Worm (Caenorhabditis elegans): ENCODE data around the gene pigm-1.
A peak's percentile ranks its signal among the peaks of the same experiment; 100 is the strongest.

Gene pigm-1

DNA sequence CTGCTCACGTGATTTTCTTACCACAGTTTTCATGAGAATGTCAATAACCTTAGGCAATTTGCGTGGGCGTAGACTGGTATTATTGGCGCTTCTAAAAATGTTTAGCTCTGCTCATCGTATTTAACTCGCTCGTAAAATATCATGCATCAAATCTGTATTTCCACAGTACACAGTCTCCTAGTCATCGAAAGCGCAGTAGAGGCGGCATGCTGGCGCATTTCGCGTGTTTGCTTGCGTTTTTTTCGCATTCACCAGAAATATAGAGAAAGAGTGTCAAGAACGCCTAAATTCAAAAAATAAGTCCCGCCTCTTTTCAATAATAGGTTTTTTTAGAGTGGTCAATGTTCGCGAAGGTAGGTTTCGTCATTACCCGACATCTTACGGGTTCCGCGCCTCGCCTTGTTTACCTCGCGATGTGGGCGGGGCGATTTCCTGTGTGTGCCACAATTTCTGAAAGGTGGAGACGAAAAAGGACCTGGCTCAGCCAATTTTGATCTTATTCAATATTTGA lies 28.4 kb downstream of the pigm-1 start (continued):
- TF ChIP-seq hlh-17 (GFP tag; optimal IDR thresholded peaks at IDR 0.05; ENCODE audit: borderline replicate concordance) (no peak), fkh-8 (tag; optimal IDR thresholded peaks at IDR 0.05) (no peak), ceh-82 (tag; optimal IDR thresholded peaks at IDR 0.05) (no peak), zag-1 (tag; optimal IDR thresholded peaks at IDR 0.05) (no peak), fos-1 (tag; optimal IDR thresholded peaks at IDR 0.05) (no peak), Y116A8C.19 (tag; optimal IDR thresholded peaks at IDR 0.05; ENCODE audit: borderline replicate concordance) (no peak), ceh-8 (GFP tag; optimal IDR thresholded peaks at IDR 0.05) (no peak), sup-37 (GFP tag; optimal IDR thresholded peaks at IDR 0.05) (peak; percentile 36), dpl-1 (GFP tag; optimal IDR thresholded peaks at IDR 0.05) (peak in 2 of 3 experiments; percentile 17 to 35), mdl-1 (tag; optimal IDR thresholded peaks at IDR 0.05) (no peak), nhr-85 (tag) (peak; percentile 88), fkh-4 (tag; optimal IDR thresholded peaks at IDR 0.05; ENCODE audit: borderline replicate concordance) (no peak), ceh-88 (GFP tag; IDR thresholded peaks at IDR 0.05) (no peak), unc-98 (GFP tag; IDR thresholded peaks at IDR 0.05) (no peak), swsn-7 (tag; optimal IDR thresholded peaks at IDR 0.05) (peak; percentile 42), unc-30 (tag; optimal IDR thresholded peaks at IDR 0.05) (no peak), nhr-47 (tag; optimal IDR thresholded peaks at IDR 0.05) (peak; percentile 68), mef-2 (tag; optimal IDR thresholded peaks at IDR 0.05) (no peak), nhr-76 (tag; optimal IDR thresholded peaks at IDR 0.05) (no peak), pag-3 (tag; optimal IDR thresholded peaks at IDR 0.05; ENCODE audit: borderline replicate concordance, insufficient read depth) (no peak), rnt-1 (tag; optimal IDR thresholded peaks at IDR 0.05) (peak; percentile 23), lir-3 (tag; optimal IDR thresholded peaks at IDR 0.05; ENCODE audit: poor library complexity) (no peak), fkh-10 (GFP tag; optimal IDR thresholded peaks at IDR 0.05) (no peak), mab-9 (GFP tag; IDR thresholded peaks at IDR 0.05) (no peak), ces-1 (GFP tag; optimal IDR thresholded peaks at IDR 0.05) (no peak), xbp-1 (tag; optimal IDR thresholded peaks at IDR 0.05) (no peak), snu-23 (GFP tag; optimal IDR thresholded peaks at IDR 0.05) (peak; percentile 32), nhr-12 (tag; optimal IDR thresholded peaks at IDR 0.05) (no peak), lin-35 (GFP tag; optimal IDR thresholded peaks at IDR 0.05) (no peak), lin-14 (GFP tag; optimal IDR thresholded peaks at IDR 0.05) (peak; percentile 66), jun-1 (tag; optimal IDR thresholded peaks at IDR 0.05) (no peak), ama-1 (optimal IDR thresholded peaks at IDR 0.05) (peak; percentile 82), pax-3 (tag; optimal IDR thresholded peaks at IDR 0.05) (no peak), sptf-1 (tag; optimal IDR thresholded peaks at IDR 0.05) (no peak), nhr-19 (GFP tag; conservative IDR thresholded peaks at IDR 0.05) (peak; percentile 60), unc-86 (tag; optimal IDR thresholded peaks at IDR 0.05) (no peak), mep-1 (tag; optimal IDR thresholded peaks at IDR 0.05) (no peak), elt-3 (tag; optimal IDR thresholded peaks at IDR 0.05) (peak in 1 of 6 experiments; percentile 31), lsy-2 (tag; optimal IDR thresholded peaks at IDR 0.05) (peak in 1 of 2 experiments; percentile 14), ztf-4 (tag; optimal IDR thresholded peaks at IDR 0.05) (peak; percentile 44), pqm-1 (tag; optimal IDR thresholded peaks at IDR 0.05) (no peak), alr-1 (tag; optimal IDR thresholded peaks at IDR 0.05; ENCODE audit: borderline replicate concordance) (no peak), nhr-84 (tag; optimal IDR thresholded peaks at IDR 0.05) (no peak), efl-3 (GFP tag; optimal IDR thresholded peaks at IDR 0.05) (no peak), nhr-90 (tag; optimal IDR thresholded peaks at IDR 0.05; ENCODE audit: poor library complexity) (peak; percentile 69), nhr-237 (tag; optimal IDR thresholded peaks at IDR 0.05) (no peak), tlp-1 (tag; optimal IDR thresholded peaks at IDR 0.05) (no peak), skn-1 (tag; optimal IDR thresholded peaks at IDR 0.05) (no peak), nhr-11 (tag; optimal IDR thresholded peaks at IDR 0.05) (no peak), nhr-77 (tag; optimal IDR thresholded peaks at IDR 0.05) (peak; percentile 16), sox-4 (tag; optimal IDR thresholded peaks at IDR 0.05) (no peak), blmp-1 (tag; optimal IDR thresholded peaks at IDR 0.05) (no peak)
